Worm (Caenorhabditis elegans): Measurements from ENCODE around the gene Y43D4A.1.

- TF ChIP-seq tbx-37 (GFP tag; conservative IDR thresholded peaks at IDR 0.05) (no peak), tbx-11 (GFP tag; IDR thresholded peaks at IDR 0.05) (no peak), hmbx-1 (tag; optimal IDR thresholded peaks at IDR 0.05) (no peak), ama-1 (optimal IDR thresholded peaks at IDR 0.05) (no peak), tra-4 (tag; optimal IDR thresholded peaks at IDR 0.05) (no peak), sea-1 (GFP tag; conservative IDR thresholded peaks at IDR 0.05) (no peak), hnd-1 (tag; optimal IDR thresholded peaks at IDR 0.05) (no peak)
These were observed 35.0 kb downstream of the Y43D4A.1 start for ce11 chrIV:16778644-16779043.
